Fruit fly (Drosophila melanogaster) whole organism, embryonic: ENCODE results near the gene Spn38F.

ENCODE experiments used
- Asciz ChIP-seq: fragments of 200-800 bp; sonication (Bioruptor generic); optimal IDR thresholded peaks from 2 replicates; lab custom pipeline; 2017; ENCODE audit warnings: missing biosample characterization, mild to moderate bottlenecking, missing genetic modification characterization, missing genetic modification reagents
- CG11247 ChIP-seq: fragments of 200-800 bp; sonication (Bioruptor generic); IDR thresholded peaks from 2 replicates; pipeline ENCODE4 v1.3.6; 2022; ENCODE audit warnings: missing biosample characterization, missing genetic modification characterization
- CG11560 ChIP-seq: fragments of 200-800 bp; sonication (Bioruptor generic); IDR thresholded peaks from 3 replicates; pipeline ENCODE4 v1.3.6; 2022; ENCODE audit warnings: missing biosample characterization, missing genetic modification characterization
- CG15073 ChIP-seq: fragments of 200-800 bp; sonication (Bioruptor generic); optimal IDR thresholded peaks from 2 replicates; lab custom pipeline; 2016; ENCODE audit warnings: missing biosample characterization, missing genetic modification characterization
- CG15514 ChIP-seq: fragments of 200-800 bp; sonication (Bioruptor generic); optimal IDR thresholded peaks from 3 replicates; lab custom pipeline; 2017; ENCODE audit warnings: missing biosample characterization, missing genetic modification characterization, mild to moderate bottlenecking, moderate library complexity, missing genetic modification reagents
- CG15696 ChIP-seq: fragments of 200-800 bp; sonication (Bioruptor generic); optimal IDR thresholded peaks from 2 replicates; lab custom pipeline; 2019; ENCODE audit warnings: missing biosample characterization, mild to moderate bottlenecking, missing genetic modification characterization, moderate library complexity
- CG17186 ChIP-seq: fragments of 200-800 bp; sonication (Bioruptor generic); optimal IDR thresholded peaks from 3 replicates; lab custom pipeline; 2017; ENCODE audit warnings: missing biosample characterization, missing genetic modification reagents, missing genetic modification characterization
- CG2129 ChIP-seq: fragments of 200-800 bp; sonication (Bioruptor generic); IDR thresholded peaks from 2 replicates; pipeline ENCODE4 v1.3.6; 2022; ENCODE audit warnings: missing biosample characterization, missing genetic modification characterization; ENCODE audit not compliant: partially characterized antibody
- CG30020 ChIP-seq: fragments of 200-800 bp; optimal IDR thresholded peaks from 2 replicates; lab custom pipeline; 2019; ENCODE audit warnings: missing biosample characterization, mild to moderate bottlenecking, missing genetic modification characterization, moderate library complexity
- CG3163 ChIP-seq: fragments of 200-800 bp; sonication (Bioruptor generic); optimal IDR thresholded peaks from 3 replicates; lab custom pipeline; 2016; ENCODE audit warnings: missing biosample characterization, missing genetic modification characterization
- CG3281 ChIP-seq: fragments of 200-800 bp; sonication (Bioruptor generic); optimal IDR thresholded peaks from 3 replicates; lab custom pipeline; 2017; ENCODE audit warnings: missing biosample characterization, mild to moderate bottlenecking, missing genetic modification characterization
- CG3407 ChIP-seq: fragments of 200-800 bp; sonication (Bioruptor generic); optimal IDR thresholded peaks from 2 replicates; lab custom pipeline; 2018; ENCODE audit warnings: missing biosample characterization, mild to moderate bottlenecking, missing genetic modification characterization
- CG5953 ChIP-seq: fragments of 200-800 bp; sonication (Bioruptor generic); IDR thresholded peaks from 2 replicates; pipeline ENCODE4 v1.3.6; 2022; ENCODE audit warnings: missing biosample characterization, missing genetic modification characterization
- CG9876 ChIP-seq: fragments of 200-800 bp; sonication (Bioruptor generic); optimal IDR thresholded peaks from 2 replicates; lab custom pipeline; 2016; ENCODE audit warnings: missing biosample characterization, missing genetic modification characterization
- D ChIP-seq, 2 experiments: fragments of 200-800 bp in 1 of 2; fragments of >200 bp in 1 of 2; sonication (Bioruptor generic) in 1 of 2; optimal IDR thresholded peaks; 2 replicates in 1 of 2; 3 replicates in 1 of 2; lab custom pipeline; 2017; ENCODE audit warnings: mild to moderate bottlenecking in 1 of 2, missing biosample characterization in 1 of 2, missing genetic modification characterization in 1 of 2, missing genetic modification reagents in 1 of 2
- Fer1 ChIP-seq: fragments of 200-800 bp; sonication (Bioruptor generic); optimal IDR thresholded peaks from 2 replicates; lab custom pipeline; 2017; ENCODE audit warnings: missing biosample characterization, mild to moderate bottlenecking, missing genetic modification characterization
- H15 ChIP-seq: fragments of 200-800 bp; sonication (Bioruptor generic); IDR thresholded peaks from 3 replicates; pipeline ENCODE4 v1.3.6; 2022; ENCODE audit warnings: missing biosample characterization, missing genetic modification characterization
- HLH4C ChIP-seq: fragments of 200-800 bp; sonication (Bioruptor generic); IDR thresholded peaks from 3 replicates; pipeline ENCODE4 v1.3.6; 2022; ENCODE audit warnings: missing biosample characterization, missing genetic modification characterization; ENCODE audit not compliant: partially characterized antibody
- HLH54F ChIP-seq: fragments of 200-800 bp; sonication (Bioruptor generic); optimal IDR thresholded peaks from 3 replicates; lab custom pipeline; 2016; ENCODE audit warnings: missing biosample characterization, missing genetic modification characterization
- HLHmδ ChIP-seq: fragments of 200-800 bp; sonication (Bioruptor generic); optimal IDR thresholded peaks from 2 replicates; lab custom pipeline; 2018; ENCODE audit warnings: missing biosample characterization, mild to moderate bottlenecking, missing genetic modification characterization, moderate library complexity
- Hmr ChIP-seq: fragments of 200-800 bp; sonication (Bioruptor generic); optimal IDR thresholded peaks from 3 replicates; lab custom pipeline; 2017; ENCODE audit warnings: mild to moderate bottlenecking, missing biosample characterization, missing genetic modification reagents, missing genetic modification characterization
- Jarid2 ChIP-seq: fragments of 200-800 bp; sonication (Bioruptor generic); optimal IDR thresholded peaks from 3 replicates; lab custom pipeline; 2017; ENCODE audit warnings: mild to moderate bottlenecking, missing biosample characterization, missing genetic modification reagents, missing genetic modification characterization
- Lpt ChIP-seq: fragments of >200 bp; optimal IDR thresholded peaks from 2 replicates; lab custom pipeline; 2018; ENCODE audit warnings: missing biosample characterization, missing genetic modification characterization
- Meics ChIP-seq: fragments of 200-800 bp; sonication (Bioruptor generic); optimal IDR thresholded peaks from 2 replicates; lab custom pipeline; 2017; ENCODE audit warnings: missing biosample characterization, mild to moderate bottlenecking, missing genetic modification characterization
- Neu2 ChIP-seq: fragments of 200-800 bp; sonication (Bioruptor generic); optimal IDR thresholded peaks from 3 replicates; lab custom pipeline; 2016; ENCODE audit warnings: missing biosample characterization, missing genetic modification characterization, borderline replicate concordance
- NfI ChIP-seq: fragments of 200-800 bp; sonication (Bioruptor generic); optimal IDR thresholded peaks from 3 replicates; lab custom pipeline; 2018; ENCODE audit warnings: missing biosample characterization, mild to moderate bottlenecking, missing genetic modification characterization, moderate library complexity
- Ssrp ChIP-seq: fragments of 200-800 bp; sonication (Bioruptor generic); optimal IDR thresholded peaks from 2 replicates; lab custom pipeline; 2018; ENCODE audit warnings: missing biosample characterization, mild to moderate bottlenecking, missing genetic modification characterization, moderate library complexity
- bab2 ChIP-seq: fragments of 200-800 bp; sonication (Bioruptor generic); optimal IDR thresholded peaks from 2 replicates; lab custom pipeline; 2016; ENCODE audit warnings: missing biosample characterization, missing genetic modification characterization
- bbx ChIP-seq: fragments of 200-800 bp; sonication (Bioruptor generic); IDR thresholded peaks from 2 replicates; pipeline ENCODE4 v1.3.6; 2022; ENCODE audit warnings: missing biosample characterization, missing genetic modification characterization; ENCODE audit not compliant: partially characterized antibody
- bowl ChIP-seq: fragments of 200-800 bp; sonication (Bioruptor generic); IDR thresholded peaks from 2 replicates; pipeline ENCODE4 v1.3.6; 2022; ENCODE audit warnings: missing biosample characterization, missing genetic modification characterization
- br ChIP-seq: fragments of >200 bp; optimal IDR thresholded peaks from 2 replicates; lab custom pipeline; 2017
- corto ChIP-seq: fragments of 200-800 bp; sonication (Bioruptor generic); optimal IDR thresholded peaks from 2 replicates; lab custom pipeline; 2016; ENCODE audit warnings: missing biosample characterization, mild to moderate bottlenecking, missing genetic modification characterization, moderate library complexity
- crc ChIP-seq: fragments of 200-800 bp; sonication (Bioruptor generic); optimal IDR thresholded peaks from 2 replicates; lab custom pipeline; 2016; ENCODE audit warnings: missing biosample characterization, missing genetic modification characterization
- dysf ChIP-seq: fragments of 200-800 bp; sonication (Bioruptor generic); IDR thresholded peaks from 3 replicates; pipeline ENCODE4 v1.3.6; 2022; ENCODE audit warnings: missing biosample characterization, missing genetic modification characterization
- eve ChIP-seq, 2 experiments: fragments of >200 bp; optimal IDR thresholded peaks; 2 replicates each; lab custom pipeline; 2017; ENCODE audit warnings: missing biosample characterization in 2 of 2, missing genetic modification characterization in 2 of 2
- fd102C ChIP-seq: fragments of 200-800 bp; sonication (Bioruptor generic); optimal IDR thresholded peaks from 2 replicates; lab custom pipeline; 2018; ENCODE audit warnings: missing biosample characterization, mild to moderate bottlenecking, missing genetic modification characterization, moderate library complexity
- fru ChIP-seq: fragments of >200 bp; optimal IDR thresholded peaks from 2 replicates; lab custom pipeline; 2017
- gcm2 ChIP-seq: fragments of 200-800 bp; sonication (Bioruptor generic); optimal IDR thresholded peaks from 2 replicates; lab custom pipeline; 2016; ENCODE audit warnings: missing biosample characterization, missing genetic modification characterization
- jing ChIP-seq: fragments of 200-800 bp; sonication (Bioruptor generic); optimal IDR thresholded peaks from 2 replicates; lab custom pipeline; 2018; ENCODE audit warnings: missing biosample characterization, mild to moderate bottlenecking, missing genetic modification characterization
- jumu ChIP-seq: fragments of 200-800 bp; sonication (Bioruptor generic); optimal IDR thresholded peaks from 3 replicates; lab custom pipeline; 2016; ENCODE audit warnings: missing biosample characterization, missing genetic modification characterization
- lilli ChIP-seq: fragments of 200-800 bp; sonication (Bioruptor generic); optimal IDR thresholded peaks from 3 replicates; lab custom pipeline; 2016; ENCODE audit warnings: missing biosample characterization, missing genetic modification characterization
- maf-S ChIP-seq: fragments of 200-800 bp; sonication (Bioruptor generic); optimal IDR thresholded peaks from 2 replicates; lab custom pipeline; 2016; ENCODE audit warnings: missing biosample characterization, missing genetic modification characterization
- mirr ChIP-seq: fragments of 200-800 bp; sonication (Bioruptor generic); optimal IDR thresholded peaks from 3 replicates; lab custom pipeline; 2018; ENCODE audit warnings: missing biosample characterization, mild to moderate bottlenecking, missing genetic modification characterization
- nom ChIP-seq: fragments of 200-800 bp; sonication (Bioruptor generic); optimal IDR thresholded peaks from 2 replicates; lab custom pipeline; 2017; ENCODE audit warnings: missing biosample characterization, missing genetic modification characterization, mild to moderate bottlenecking, moderate library complexity, missing genetic modification reagents
- org-1 ChIP-seq: fragments of 200-800 bp; sonication (Bioruptor generic); optimal IDR thresholded peaks from 2 replicates; lab custom pipeline; 2017; ENCODE audit warnings: missing biosample characterization, missing genetic modification characterization
- pum ChIP-seq: fragments of 200-800 bp; sonication (Bioruptor generic); optimal IDR thresholded peaks from 2 replicates; lab custom pipeline; 2016; ENCODE audit warnings: missing biosample characterization, missing genetic modification characterization
- rib ChIP-seq: fragments of 200-800 bp; sonication (Bioruptor generic); IDR thresholded peaks from 2 replicates; pipeline ENCODE4 v1.3.6; 2022; ENCODE audit warnings: missing biosample characterization, missing genetic modification characterization
- schlank ChIP-seq: fragments of 200-800 bp; sonication (Bioruptor generic); optimal IDR thresholded peaks from 2 replicates; lab custom pipeline; 2018; ENCODE audit warnings: missing biosample characterization, mild to moderate bottlenecking, missing genetic modification characterization
- seq ChIP-seq: fragments of 200-800 bp; sonication (Bioruptor generic); IDR thresholded peaks from 2 replicates; pipeline ENCODE4 v1.3.6; 2022; ENCODE audit warnings: missing biosample characterization, missing genetic modification characterization
- wek ChIP-seq: fragments of 200-800 bp; sonication (Bioruptor generic); optimal IDR thresholded peaks from 3 replicates; lab custom pipeline; 2018; ENCODE audit warnings: missing biosample characterization, mild to moderate bottlenecking, missing genetic modification characterization, moderate library complexity
- z ChIP-seq: fragments of 200-800 bp; sonication (Bioruptor generic); IDR thresholded peaks from 3 replicates; pipeline ENCODE4 v1.3.6; 2022; ENCODE audit warnings: missing biosample characterization, missing genetic modification characterization

The Spn38F gene

dm6 chr2L:20840462-20841038 is 2.8 kb upstream of the Spn38F start, which contains the start of gene CG31676 (continued):
- TF ChIP-seq corto (GFP tag; lab: Kevin White, UChicago) = no peak
- no peak for TF ChIP-seq fd102C
- no peak for TF ChIP-seq CG17186 (GFP tag; lab: Kevin White, UChicago)
- no peak for TF ChIP-seq CG9876 (GFP tag; lab: Kevin White, UChicago)
- no peak for TF ChIP-seq bbx (GFP tag; lab: Robert Waterston, UW)
- TF ChIP-seq Hmr (GFP tag; lab: Kevin White, UChicago) = peak; percentile 53
- TF ChIP-seq Jarid2 (GFP tag; lab: Kevin White, UChicago) = no peak
- peak; percentile 10 for TF ChIP-seq NfI (GFP tag; lab: Kevin White, UChicago)
- no peak for TF ChIP-seq H15 (GFP tag; lab: Robert Waterston, UW)
- TF ChIP-seq dysf (GFP tag; lab: Robert Waterston, UW) = peak; percentile 29; the same call in 1 of the 3 replicates
- no peak for TF ChIP-seq CG5953 (GFP tag; lab: Robert Waterston, UW)
- no peak for TF ChIP-seq Lpt (GFP tag; lab: Kevin White, UChicago)
- no peak for TF ChIP-seq Neu2 (GFP tag; lab: Kevin White, UChicago)
- TF ChIP-seq D (optimal IDR thresholded peaks at IDR 0.05; lab: Kevin White, UChicago) = no peak
- TF ChIP-seq D (GFP tag; optimal IDR thresholded peaks at IDR 0.05; lab: Kevin White, UChicago) = no peak
- TF ChIP-seq schlank (tag; lab: Kevin White, UChicago) = peak; percentile 52
- TF ChIP-seq lilli (GFP tag; lab: Kevin White, UChicago) = no peak
- no peak for TF ChIP-seq gcm2
- TF ChIP-seq CG3163 (GFP tag; lab: Kevin White, UChicago) = no peak
- no peak for TF ChIP-seq maf-S (GFP tag; lab: Kevin White, UChicago)
- peak; percentile 78 for TF ChIP-seq Fer1 (GFP tag; lab: Kevin White, UChicago)
- no peak for TF ChIP-seq bab2 (GFP tag; lab: Kevin White, UChicago)
- no peak for TF ChIP-seq CG3407 (GFP tag; lab: Kevin White, UChicago)
- peak; percentile 48 for TF ChIP-seq CG15514 (GFP tag; lab: Kevin White, UChicago)
- no peak for TF ChIP-seq fru (lab: Kevin White, UChicago)
- TF ChIP-seq CG30020 = no peak
- no peak for TF ChIP-seq HLH4C (GFP tag; lab: Robert Waterston, UW)
- TF ChIP-seq wek (GFP tag; lab: Kevin White, UChicago) = no peak
- TF ChIP-seq Asciz (GFP tag; lab: Kevin White, UChicago) = no peak
- TF ChIP-seq eve (GFP tag; optimal IDR thresholded peaks at IDR 0.05; lab: Kevin White, UChicago) = no peak
- no peak for TF ChIP-seq bowl
- no peak for TF ChIP-seq crc (GFP tag; lab: Kevin White, UChicago)
- no peak for TF ChIP-seq org-1 (GFP tag; lab: Kevin White, UChicago)
- TF ChIP-seq HLHmδ = peak; percentile 1
- peak; percentile 11; the same call in 1 of the 2 replicates for TF ChIP-seq CG11247 (GFP tag; lab: Robert Waterston, UW)
- TF ChIP-seq seq (GFP tag; lab: Robert Waterston, UW) = no peak
- TF ChIP-seq jing (GFP tag; lab: Kevin White, UChicago) = no peak
- TF ChIP-seq CG15696 (tag; lab: Kevin White, UChicago) = no peak
- no peak for TF ChIP-seq CG11560 (tag; lab: Robert Waterston, UW)
- TF ChIP-seq nom (GFP tag; lab: Kevin White, UChicago) = no peak
- no peak for TF ChIP-seq pum (GFP tag; lab: Kevin White, UChicago)
- TF ChIP-seq CG15073 (GFP tag; lab: Kevin White, UChicago) = no peak
- TF ChIP-seq HLH54F (GFP tag; lab: Kevin White, UChicago) = no peak
- peak; percentile 52 for TF ChIP-seq Meics (GFP tag; lab: Kevin White, UChicago)
- TF ChIP-seq jumu (GFP tag; lab: Kevin White, UChicago) = no peak
- no peak for TF ChIP-seq CG2129 (GFP tag; lab: Robert Waterston, UW)
- TF ChIP-seq rib (GFP tag; lab: Robert Waterston, UW) = no peak
- TF ChIP-seq Ssrp (tag; lab: Kevin White, UChicago) = no peak
- TF ChIP-seq CG3281 (GFP tag; lab: Kevin White, UChicago) = peak; percentile 56
- TF ChIP-seq mirr (GFP tag; lab: Kevin White, UChicago) = peak; percentile 69
- TF ChIP-seq z (GFP tag; lab: Robert Waterston, UW) = peak; percentile 74
- no peak for TF ChIP-seq br (lab: Kevin White, UChicago)
